Fruit fly (Drosophila melanogaster): ENCODE measurements around the gene ab.

dm6 chr2L:11285606-11286005 lies 75.1 kb downstream of the ab start, which contains the start of gene Osi21:
- no peak for TF ChIP-seq GATAd (GFP tag; optimal IDR thresholded peaks at IDR 0.05)
- TF ChIP-seq dl (GFP tag; optimal IDR thresholded peaks at IDR 0.05; ENCODE audit: insufficient read depth in 1 of 2, partially characterized antibody in 2 of 2) = no peak
